Fruit fly (Drosophila melanogaster) whole organism, embryonic: ENCODE data around the gene mof.
A peak's percentile ranks its signal among the peaks of the same experiment; 100 is the strongest.

Source experiments
- Abd-B ChIP-seq: fragments of 200-800 bp; sonication (Bioruptor generic); optimal IDR thresholded peaks from 2 replicates; lab custom pipeline; 2018; ENCODE audit warnings: missing biosample characterization, mild to moderate bottlenecking, missing genetic modification characterization, moderate library complexity
- Bgb ChIP-seq: fragments of 200-800 bp; sonication (Bioruptor generic); IDR thresholded peaks from 2 replicates; pipeline ENCODE4 v1.3.6; 2022; ENCODE audit warnings: missing biosample characterization, missing genetic modification characterization; ENCODE audit not compliant: partially characterized antibody
- CG10979 ChIP-seq: fragments of 200-800 bp; sonication (Bioruptor generic); optimal IDR thresholded peaks from 2 replicates; lab custom pipeline; 2018; ENCODE audit warnings: missing biosample characterization, mild to moderate bottlenecking, missing genetic modification characterization, moderate library complexity
- CG11456 ChIP-seq: fragments of 200-800 bp; sonication (Bioruptor generic); IDR thresholded peaks from 3 replicates; pipeline ENCODE4 v1.3.6; 2022; ENCODE audit warnings: missing biosample characterization, missing genetic modification characterization
- CG12391 ChIP-seq: fragments of 200-800 bp; sonication (Bioruptor generic); optimal IDR thresholded peaks from 3 replicates; lab custom pipeline; 2018; ENCODE audit warnings: missing biosample characterization, mild to moderate bottlenecking, missing genetic modification characterization, moderate library complexity
- CG12769 ChIP-seq: fragments of 200-800 bp; sonication (Bioruptor generic); optimal IDR thresholded peaks from 2 replicates; lab custom pipeline; 2019; ENCODE audit warnings: missing biosample characterization, mild to moderate bottlenecking, missing genetic modification characterization, moderate library complexity
- CG13424 ChIP-seq: fragments of 200-800 bp; sonication (Bioruptor generic); optimal IDR thresholded peaks from 2 replicates; lab custom pipeline; 2019; ENCODE audit warnings: missing biosample characterization, mild to moderate bottlenecking, missing genetic modification characterization, moderate library complexity
- CG14014 ChIP-seq: fragments of 200-800 bp; sonication (Bioruptor generic); IDR thresholded peaks from 2 replicates; pipeline ENCODE4 v1.3.6; 2022; ENCODE audit warnings: missing biosample characterization, missing genetic modification characterization
- CG14860 ChIP-seq: fragments of 200-800 bp; sonication (Bioruptor generic); IDR thresholded peaks from 3 replicates; pipeline ENCODE4 v1.3.6; 2022; ENCODE audit warnings: missing biosample characterization, missing genetic modification characterization; ENCODE audit not compliant: partially characterized antibody
- CG14965 ChIP-seq: fragments of 200-800 bp; sonication (Bioruptor generic); optimal IDR thresholded peaks from 2 replicates; lab custom pipeline; 2016; ENCODE audit warnings: missing biosample characterization, missing genetic modification characterization, borderline replicate concordance
- CG17361 ChIP-seq: fragments of 200-800 bp; sonication (Bioruptor generic); IDR thresholded peaks from 3 replicates; pipeline ENCODE4 v1.3.6; 2022; ENCODE audit warnings: missing biosample characterization, missing genetic modification characterization
- CG1792 ChIP-seq: fragments of 200-800 bp; sonication (Bioruptor generic); optimal IDR thresholded peaks from 2 replicates; lab custom pipeline; 2016; ENCODE audit warnings: missing biosample characterization, missing genetic modification characterization
- CG18262 ChIP-seq: fragments of 200-800 bp; optimal IDR thresholded peaks from 3 replicates; lab custom pipeline; 2019; ENCODE audit warnings: missing biosample characterization, mild to moderate bottlenecking, missing genetic modification characterization, moderate library complexity
- CG18619 ChIP-seq: fragments of 200-800 bp; sonication (Bioruptor generic); optimal IDR thresholded peaks from 3 replicates; lab custom pipeline; 2017; ENCODE audit warnings: missing biosample characterization, mild to moderate bottlenecking, missing genetic modification characterization
- CG18764 ChIP-seq: fragments of 200-800 bp; sonication (Bioruptor generic); optimal IDR thresholded peaks from 3 replicates; lab custom pipeline; 2016; ENCODE audit warnings: missing biosample characterization, missing genetic modification characterization
- CG31365 ChIP-seq: fragments of 200-800 bp; sonication (Bioruptor generic); optimal IDR thresholded peaks from 2 replicates; lab custom pipeline; 2018; ENCODE audit warnings: missing biosample characterization, mild to moderate bottlenecking, missing genetic modification characterization
- CG3407 ChIP-seq: fragments of 200-800 bp; sonication (Bioruptor generic); optimal IDR thresholded peaks from 2 replicates; lab custom pipeline; 2018; ENCODE audit warnings: missing biosample characterization, mild to moderate bottlenecking, missing genetic modification characterization
- CG6254 ChIP-seq: fragments of 200-800 bp; sonication (Bioruptor generic); optimal IDR thresholded peaks from 3 replicates; lab custom pipeline; 2017; ENCODE audit warnings: mild to moderate bottlenecking, missing biosample characterization, missing genetic modification reagents, missing genetic modification characterization
- CG7556 ChIP-seq: fragments of 200-800 bp; sonication (Bioruptor generic); optimal IDR thresholded peaks from 2 replicates; lab custom pipeline; 2017; ENCODE audit warnings: missing biosample characterization, mild to moderate bottlenecking, missing genetic modification characterization
- CG9437 ChIP-seq: fragments of 200-800 bp; sonication (Bioruptor generic); optimal IDR thresholded peaks from 2 replicates; lab custom pipeline; 2018; ENCODE audit warnings: missing biosample characterization, mild to moderate bottlenecking, missing genetic modification characterization
- Dfd ChIP-seq, 2 experiments: fragments of >200 bp; optimal IDR thresholded peaks; 2 replicates each; lab custom pipeline; 2017; ENCODE audit warnings: missing biosample characterization in 2 of 2, missing genetic modification characterization in 2 of 2
- Dip2 ChIP-seq: fragments of 200-800 bp; sonication (Bioruptor generic); IDR thresholded peaks from 2 replicates; pipeline ENCODE4 v1.3.6; 2022; ENCODE audit warnings: missing biosample characterization, missing genetic modification characterization
- Dref ChIP-seq: fragments of 200-800 bp; sonication (Bioruptor generic); IDR thresholded peaks from 2 replicates; pipeline ENCODE4 v1.3.6; 2022; ENCODE audit warnings: missing biosample characterization, missing genetic modification characterization
- HLH3B ChIP-seq: fragments of 200-800 bp; sonication (Bioruptor generic); IDR thresholded peaks from 2 replicates; pipeline ENCODE4 v1.3.6; 2022; ENCODE audit warnings: missing biosample characterization, missing genetic modification characterization
- Hr39 ChIP-seq: fragments of >200 bp; optimal IDR thresholded peaks from 2 replicates; lab custom pipeline; 2017
- Mrtf ChIP-seq: fragments of 200-800 bp; sonication (Bioruptor generic); IDR thresholded peaks from 3 replicates; pipeline ENCODE4 v1.3.6; 2022; ENCODE audit warnings: missing biosample characterization, missing genetic modification characterization
- NC2β ChIP-seq: fragments of 200-800 bp; sonication (Bioruptor generic); optimal IDR thresholded peaks from 2 replicates; lab custom pipeline; 2016; ENCODE audit warnings: missing biosample characterization, missing genetic modification characterization
- Nf-YC ChIP-seq: fragments of 200-800 bp; optimal IDR thresholded peaks from 3 replicates; lab custom pipeline; 2019; ENCODE audit warnings: missing biosample characterization, mild to moderate bottlenecking, missing genetic modification characterization, moderate library complexity
- Side ChIP-seq: fragments of 200-800 bp; sonication (Bioruptor generic); optimal IDR thresholded peaks from 2 replicates; lab custom pipeline; 2016; ENCODE audit warnings: missing biosample characterization, missing genetic modification characterization
- ac ChIP-seq: fragments of 200-800 bp; sonication (Bioruptor generic); optimal IDR thresholded peaks from 3 replicates; lab custom pipeline; 2017; ENCODE audit warnings: missing biosample characterization, mild to moderate bottlenecking, missing genetic modification characterization
- amos ChIP-seq: fragments of 200-800 bp; sonication (Bioruptor generic); IDR thresholded peaks from 2 replicates; pipeline ENCODE4 v1.3.6; 2022; ENCODE audit warnings: missing biosample characterization, missing genetic modification characterization; ENCODE audit not compliant: partially characterized antibody
- ap ChIP-seq: fragments of 200-800 bp; sonication (Bioruptor generic); IDR thresholded peaks from 2 replicates; pipeline ENCODE4 v1.3.6; 2022; ENCODE audit warnings: missing biosample characterization, missing genetic modification characterization
- ase ChIP-seq: fragments of 200-800 bp; sonication (Bioruptor generic); IDR thresholded peaks from 3 replicates; pipeline ENCODE4 v1.3.6; 2022; ENCODE audit warnings: missing biosample characterization, missing genetic modification characterization
- ash1 ChIP-seq: fragments of 200-800 bp; sonication (Bioruptor generic); optimal IDR thresholded peaks from 2 replicates; lab custom pipeline; 2018; ENCODE audit warnings: missing biosample characterization, mild to moderate bottlenecking, missing genetic modification characterization
- bab2 ChIP-seq: fragments of 200-800 bp; sonication (Bioruptor generic); optimal IDR thresholded peaks from 2 replicates; lab custom pipeline; 2016; ENCODE audit warnings: missing biosample characterization, missing genetic modification characterization
- eve ChIP-seq, 2 experiments: fragments of >200 bp; optimal IDR thresholded peaks; 2 replicates each; lab custom pipeline; 2017; ENCODE audit warnings: missing biosample characterization in 2 of 2, missing genetic modification characterization in 2 of 2
- fd102C ChIP-seq: fragments of 200-800 bp; sonication (Bioruptor generic); optimal IDR thresholded peaks from 2 replicates; lab custom pipeline; 2018; ENCODE audit warnings: missing biosample characterization, mild to moderate bottlenecking, missing genetic modification characterization, moderate library complexity
- grn ChIP-seq: fragments of 200-800 bp; sonication (Bioruptor generic); optimal IDR thresholded peaks from 3 replicates; lab custom pipeline; 2017; ENCODE audit warnings: missing biosample characterization, missing genetic modification characterization
- gsb-n ChIP-seq: fragments of 200-800 bp; sonication (Bioruptor generic); optimal IDR thresholded peaks from 3 replicates; lab custom pipeline; 2018; ENCODE audit warnings: missing biosample characterization, mild to moderate bottlenecking, missing genetic modification characterization
- luna ChIP-seq: fragments of 200-800 bp; sonication (Bioruptor generic); optimal IDR thresholded peaks from 2 replicates; lab custom pipeline; 2016; ENCODE audit warnings: missing biosample characterization, missing genetic modification characterization
- nom ChIP-seq: fragments of 200-800 bp; sonication (Bioruptor generic); optimal IDR thresholded peaks from 2 replicates; lab custom pipeline; 2017; ENCODE audit warnings: missing biosample characterization, missing genetic modification characterization, mild to moderate bottlenecking, moderate library complexity, missing genetic modification reagents
- otp ChIP-seq: fragments of 200-800 bp; sonication (Bioruptor generic); IDR thresholded peaks from 3 replicates; pipeline ENCODE4, ENCODE4 v1.3.6; 2022; ENCODE audit warnings: missing biosample characterization, missing genetic modification characterization
- ro ChIP-seq: fragments of 200-800 bp; sonication (Bioruptor generic); IDR thresholded peaks from 2 replicates; pipeline ENCODE4 v1.3.6; 2022; ENCODE audit warnings: missing biosample characterization, missing genetic modification characterization
- sd ChIP-seq: fragments of 200-800 bp; sonication (Bioruptor generic); optimal IDR thresholded peaks from 3 replicates; lab custom pipeline; 2018; ENCODE audit warnings: missing biosample characterization, mild to moderate bottlenecking, missing genetic modification characterization, moderate library complexity
- seq ChIP-seq: fragments of 200-800 bp; sonication (Bioruptor generic); IDR thresholded peaks from 2 replicates; pipeline ENCODE4 v1.3.6; 2022; ENCODE audit warnings: missing biosample characterization, missing genetic modification characterization
- so ChIP-seq: fragments of 200-800 bp; sonication (Bioruptor generic); IDR thresholded peaks from 3 replicates; pipeline ENCODE4 v1.3.6; 2022; ENCODE audit warnings: missing biosample characterization, missing genetic modification characterization
- sob ChIP-seq: fragments of 200-800 bp; sonication (Bioruptor generic); IDR thresholded peaks from 2 replicates; pipeline ENCODE4 v1.3.6; 2022; ENCODE audit warnings: missing biosample characterization, missing genetic modification characterization
- ssp ChIP-seq: fragments of 200-800 bp; sonication (Bioruptor generic); IDR thresholded peaks from 2 replicates; pipeline ENCODE4 v1.3.6; 2022; ENCODE audit warnings: missing biosample characterization, missing genetic modification characterization
- tio ChIP-seq: fragments of 200-800 bp; sonication (Bioruptor generic); optimal IDR thresholded peaks from 2 replicates; lab custom pipeline; 2017; ENCODE audit warnings: missing biosample characterization, missing genetic modification characterization, inconsistent platforms
- vvl ChIP-seq: fragments of 200-800 bp; sonication (Bioruptor generic); IDR thresholded peaks from 2 replicates; pipeline ENCODE4 v1.3.6; 2022; ENCODE audit warnings: missing biosample characterization, missing genetic modification characterization
- zfh2 ChIP-seq: fragments of 200-800 bp; sonication (Bioruptor generic); optimal IDR thresholded peaks from 2 replicates; lab custom pipeline; 2016; ENCODE audit warnings: missing biosample characterization, missing genetic modification characterization

mof gene

dm6 chrX:5907916-5908315 lies 31.3 kb upstream of the mof start, which contains the start of gene CG12236:
TSS of gene CG12236 (plus strand) at chrX:5908135.
- TF ChIP-seq CG11456 (GFP tag; lab: Robert Waterston, UW): peak; percentile 80; the same call in 2 of the 3 replicates
- TF ChIP-seq Abd-B (GFP tag; lab: Kevin White, UChicago): no peak
- peak; percentile 16 for TF ChIP-seq fd102C (GFP tag; lab: Kevin White, UChicago)
- TF ChIP-seq ap (GFP tag; lab: Robert Waterston, UW): no peak
- TF ChIP-seq CG6254: no peak
- TF ChIP-seq CG14014: 0 out of 2 replicates have a peak, but pooled peaks have one; percentile 28
- peak; percentile 33; the same call in 1 of the 2 replicates for TF ChIP-seq Bgb (GFP tag; lab: Robert Waterston, UW)
- peak; percentile 68 for TF ChIP-seq Dref (GFP tag; lab: Robert Waterston, UW)
- 0 out of 3 replicates have a peak, but pooled peaks have one; percentile 18 for TF ChIP-seq CG17361 (GFP tag; lab: Robert Waterston, UW)
- peak; percentile 66 for TF ChIP-seq sob
- TF ChIP-seq ro (GFP tag; lab: Robert Waterston, UW): no peak
- TF ChIP-seq zfh2 (GFP tag; lab: Kevin White, UChicago): peak; percentile 41
- TF ChIP-seq luna (GFP tag; lab: Kevin White, UChicago): no peak
- TF ChIP-seq Dfd (GFP tag; optimal IDR thresholded peaks at IDR 0.05; lab: Kevin White, UChicago): no peak
- no peak for TF ChIP-seq CG12769 (tag; lab: Kevin White, UChicago)
- TF ChIP-seq CG18262 (tag; lab: Kevin White, UChicago): peak; percentile 22
- TF ChIP-seq HLH3B (GFP tag; lab: Robert Waterston, UW): peak; percentile 15; the same call in 1 of the 2 replicates
- TF ChIP-seq Hr39 (lab: Kevin White, UChicago): no peak
- 0 out of 2 replicates have a peak, but pooled peaks have one; percentile 9 for TF ChIP-seq ssp (GFP tag; lab: Robert Waterston, UW)
- peak; percentile 52 for TF ChIP-seq amos (GFP tag; lab: Robert Waterston, UW)
- peak; percentile 29 for TF ChIP-seq Side (GFP tag; lab: Kevin White, UChicago)
- TF ChIP-seq CG13424: peak; percentile 21
- peak; percentile 20 for TF ChIP-seq CG18764 (GFP tag; lab: Kevin White, UChicago)
- no peak for TF ChIP-seq ac (GFP tag; lab: Kevin White, UChicago)
- TF ChIP-seq CG14860 (GFP tag; lab: Robert Waterston, UW): no peak
- TF ChIP-seq CG9437 (GFP tag; lab: Kevin White, UChicago): no peak
- TF ChIP-seq Mrtf (GFP tag; lab: Robert Waterston, UW): no peak
- TF ChIP-seq tio: no peak
- TF ChIP-seq Nf-YC (tag; lab: Kevin White, UChicago): peak; percentile 47
- peak; percentile 36 for TF ChIP-seq CG18619
- peak; percentile 17 for TF ChIP-seq NC2β (GFP tag; lab: Kevin White, UChicago)
- peak; percentile 57 for TF ChIP-seq gsb-n (tag; lab: Kevin White, UChicago)
- peak; percentile 15; the same call in 1 of the 3 replicates for TF ChIP-seq so (GFP tag; lab: Robert Waterston, UW)
- TF ChIP-seq seq (GFP tag; lab: Robert Waterston, UW): no peak
- no peak for TF ChIP-seq grn
- TF ChIP-seq nom (GFP tag; lab: Kevin White, UChicago): peak; percentile 44
- TF ChIP-seq bab2 (GFP tag; lab: Kevin White, UChicago): peak; percentile 0
- TF ChIP-seq ase (GFP tag; lab: Robert Waterston, UW): no peak
- no peak for TF ChIP-seq Dip2 (GFP tag; lab: Robert Waterston, UW)
- peak; percentile 9 for TF ChIP-seq CG31365 (tag; lab: Kevin White, UChicago)
- peak; percentile 61 for TF ChIP-seq vvl (GFP tag; lab: Robert Waterston, UW)
- TF ChIP-seq sd (tag; lab: Kevin White, UChicago): peak; percentile 53
- TF ChIP-seq otp (GFP tag; lab: Robert Waterston, UW): no peak
- TF ChIP-seq CG10979: peak; percentile 28
- no peak for TF ChIP-seq eve (GFP tag; optimal IDR thresholded peaks at IDR 0.05; lab: Kevin White, UChicago)
- TF ChIP-seq CG1792 (GFP tag; lab: Kevin White, UChicago): no peak
- peak; percentile 63 for TF ChIP-seq ash1 (GFP tag; lab: Kevin White, UChicago)
- TF ChIP-seq CG3407 (GFP tag; lab: Kevin White, UChicago): no peak
- no peak for TF ChIP-seq CG14965
- TF ChIP-seq CG7556: no peak
- peak; percentile 46 for TF ChIP-seq CG12391 (tag; lab: Kevin White, UChicago)
